Fruit fly (Drosophila melanogaster) whole organism, adult: ENCODE results near the gene CG13005.

Experiments
- CG11617 ChIP-seq: fragments of 200-800 bp; sonication (Bioruptor generic); optimal IDR thresholded peaks from 2 replicates; lab custom pipeline; 2017; ENCODE audit warnings: mild to moderate bottlenecking, missing biosample characterization, missing genetic modification reagents, missing genetic modification characterization
- CG12768 ChIP-seq: fragments of 200-800 bp; sonication (Bioruptor generic); optimal IDR thresholded peaks from 2 replicates; lab custom pipeline; 2017; ENCODE audit warnings: missing biosample characterization, missing genetic modification characterization, mild to moderate bottlenecking, moderate library complexity, missing genetic modification reagents
- CG33017 ChIP-seq: fragments of 200-800 bp; sonication (Bioruptor generic); optimal IDR thresholded peaks from 2 replicates; lab custom pipeline; 2018; ENCODE audit warnings: missing biosample characterization, mild to moderate bottlenecking, missing genetic modification characterization, moderate library complexity
- CG7045 ChIP-seq: fragments of 200-800 bp; sonication (Bioruptor generic); optimal IDR thresholded peaks from 2 replicates; lab custom pipeline; 2017; ENCODE audit warnings: missing biosample characterization, mild to moderate bottlenecking, missing genetic modification characterization
- CG7101 ChIP-seq: fragments of 200-800 bp; sonication (Bioruptor generic); optimal IDR thresholded peaks from 2 replicates; lab custom pipeline; 2018; ENCODE audit warnings: missing biosample characterization, mild to moderate bottlenecking, missing genetic modification characterization, moderate library complexity
- Hr96 ChIP-seq: fragments of 200-800 bp; sonication (Bioruptor generic); optimal IDR thresholded peaks from 2 replicates; lab custom pipeline; 2016; ENCODE audit warnings: missing biosample characterization, missing genetic modification characterization
- Mnt ChIP-seq: fragments of 200-800 bp; sonication (Bioruptor generic); optimal IDR thresholded peaks from 2 replicates; lab custom pipeline; 2016; ENCODE audit warnings: missing biosample characterization, mild to moderate bottlenecking, missing genetic modification characterization
- kay ChIP-seq: fragments of 200-800 bp; sonication (Bioruptor generic); peaks from one replicate; lab custom pipeline; 2016; ENCODE audit warnings: missing biosample characterization, missing genetic modification characterization, borderline replicate concordance
- pad ChIP-seq: fragments of 200-800 bp; sonication (Bioruptor generic); optimal IDR thresholded peaks from 3 replicates; lab custom pipeline; 2017; ENCODE audit warnings: missing biosample characterization, missing genetic modification characterization, mild to moderate bottlenecking, moderate library complexity, missing genetic modification reagents

DNA sequence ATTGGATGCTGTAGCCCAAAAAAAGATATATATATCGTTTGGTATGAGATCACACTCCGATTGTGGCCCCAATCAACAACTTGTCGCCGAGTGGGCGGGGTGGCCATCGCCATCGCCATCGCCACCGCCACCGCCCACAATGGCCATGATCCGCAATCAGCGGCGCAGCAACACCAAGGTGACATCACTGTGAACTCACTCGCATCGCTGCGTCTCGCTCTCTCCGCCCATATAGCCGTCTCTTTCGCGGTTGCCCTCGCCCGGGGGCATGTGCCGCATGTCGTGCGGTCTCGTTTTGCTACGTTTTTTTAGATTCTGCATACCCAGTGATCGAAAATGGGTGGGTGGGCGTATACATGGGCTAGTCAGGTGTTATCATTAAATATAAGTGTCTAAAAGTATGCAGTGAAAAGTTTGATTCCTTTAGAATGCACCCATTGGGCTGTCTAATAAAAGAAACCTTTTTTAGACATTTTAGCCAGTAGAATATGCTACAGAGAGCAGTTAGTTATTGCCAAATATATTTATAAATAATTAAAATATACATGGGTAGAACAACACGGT lies 36.5 kb upstream of the CG13005 start:
- TF ChIP-seq CG12768 (GFP tag; lab: Kevin White, UChicago) (no peak), kay (no peak), CG11617 (GFP tag; lab: Kevin White, UChicago) (no peak), pad (GFP tag; lab: Kevin White, UChicago) (no peak), CG7045 (GFP tag; lab: Kevin White, UChicago) (no peak), CG33017 (tag; lab: Kevin White, UChicago) (no peak), Mnt (GFP tag; lab: Kevin White, UChicago) (no peak), Hr96 (GFP tag; lab: Kevin White, UChicago) (no peak), CG7101 (tag; lab: Kevin White, UChicago) (no peak)
